Worm (Caenorhabditis elegans): ENCODE data around the gene sdz-19.

The sdz-19 gene

DNA sequence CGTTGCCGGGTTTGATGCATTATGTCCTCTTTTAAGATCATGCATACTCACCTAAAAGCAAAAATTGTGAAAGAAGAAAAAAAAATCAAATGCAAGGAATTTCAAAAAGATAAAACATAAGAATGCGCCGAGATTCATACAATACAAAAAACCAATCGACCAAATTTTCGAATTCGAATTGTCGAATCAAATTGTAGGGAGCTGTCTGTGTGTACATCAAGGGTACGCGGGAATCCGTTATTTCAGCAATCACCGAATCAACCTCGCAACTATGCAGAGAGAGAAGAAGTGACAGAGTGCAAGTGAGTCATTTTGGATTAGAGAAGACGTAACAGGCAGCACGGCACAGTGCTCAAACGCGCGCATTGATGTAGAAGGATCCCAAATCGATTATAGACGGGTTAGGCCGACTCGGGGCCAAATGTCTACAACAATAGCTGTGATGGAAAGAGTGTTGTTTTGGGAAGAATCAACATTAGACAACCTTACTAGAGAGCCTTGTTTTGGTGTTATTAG lies at the start of gene sdz-19:
Gene sdz-19, minus strand, starts transcription at position 51 of the 516 bp plus-strand sequence.
- TF ChIP-seq elt-1 (tag; optimal IDR thresholded peaks at IDR 0.05) (no peak), egl-5 (tag; optimal IDR thresholded peaks at IDR 0.05) (no peak), lsy-12 (tag; optimal IDR thresholded peaks at IDR 0.05) (peak; percentile 19)

DNA sequence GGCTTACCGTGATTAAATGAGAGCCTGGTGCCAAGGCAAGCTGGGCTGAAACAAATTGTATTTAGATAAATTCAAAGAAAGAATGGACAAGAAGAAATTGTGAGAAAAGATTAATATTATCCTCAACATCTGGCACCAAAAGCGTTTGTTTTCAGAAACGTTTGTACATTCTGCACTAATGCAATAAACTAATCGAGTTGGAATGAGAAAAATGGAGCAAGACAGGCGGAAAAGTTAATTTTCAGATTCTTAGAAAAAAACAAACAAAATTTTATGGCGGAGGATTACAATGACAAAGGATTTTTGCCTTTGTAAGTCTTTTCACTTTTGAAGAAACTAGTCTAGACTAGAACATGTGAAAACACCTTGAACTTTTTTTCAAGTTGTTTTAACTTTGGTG lies 48.5 kb upstream of the sdz-19 start, which contains the start of gene npr-4:
Gene npr-4, minus strand, starts transcription at position 52 of the 400 bp plus-strand sequence.
- TF ChIP-seq ztf-11 (tag; optimal IDR thresholded peaks at IDR 0.05) (no peak), unc-39 (tag; optimal IDR thresholded peaks at IDR 0.05) (no peak), skn-1 (tag; optimal IDR thresholded peaks at IDR 0.05) (no peak), ZK546.5 (tag; optimal IDR thresholded peaks at IDR 0.05) (no peak), nhr-28 (tag; optimal IDR thresholded peaks at IDR 0.05) (no peak), fkh-10 (GFP tag; optimal IDR thresholded peaks at IDR 0.05) (no peak), pha-4 (tag; optimal IDR thresholded peaks at IDR 0.05) (no peak), nhr-77 (tag; optimal IDR thresholded peaks at IDR 0.05) (no peak), nhr-11 (tag; optimal IDR thresholded peaks at IDR 0.05) (no peak), lin-39 (tag; optimal IDR thresholded peaks at IDR 0.05) (no peak), sea-2 (GFP tag; optimal IDR thresholded peaks at IDR 0.05) (no peak), nhr-237 (tag; optimal IDR thresholded peaks at IDR 0.05) (no peak), hmg-11 (tag; optimal IDR thresholded peaks at IDR 0.05) (no peak), ceh-82 (tag; optimal IDR thresholded peaks at IDR 0.05) (no peak), zag-1 (tag; optimal IDR thresholded peaks at IDR 0.05) (no peak)

DNA sequence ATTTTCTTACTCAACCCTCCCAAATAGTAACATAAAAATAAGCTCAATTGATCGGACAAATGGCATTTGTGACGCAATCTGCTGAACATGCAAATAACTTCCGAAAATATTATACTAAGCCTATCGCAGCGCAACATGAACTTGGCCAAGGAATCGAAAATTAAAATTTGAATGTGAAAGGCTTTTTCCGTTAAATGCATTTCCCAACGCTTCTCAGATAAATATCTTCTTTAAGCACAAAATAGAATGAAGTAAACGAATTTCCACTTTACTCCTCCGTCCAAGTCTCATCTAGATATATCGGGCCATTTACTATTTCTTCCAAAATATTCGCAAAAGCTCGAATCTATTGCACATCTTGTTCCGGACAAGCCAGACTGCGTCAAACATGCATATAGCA lies 45.9 kb upstream of the sdz-19 start:
- TF ChIP-seq mdl-1 (tag; optimal IDR thresholded peaks at IDR 0.05) (no peak), fkh-10 (GFP tag; optimal IDR thresholded peaks at IDR 0.05) (peak; percentile 59)

DNA sequence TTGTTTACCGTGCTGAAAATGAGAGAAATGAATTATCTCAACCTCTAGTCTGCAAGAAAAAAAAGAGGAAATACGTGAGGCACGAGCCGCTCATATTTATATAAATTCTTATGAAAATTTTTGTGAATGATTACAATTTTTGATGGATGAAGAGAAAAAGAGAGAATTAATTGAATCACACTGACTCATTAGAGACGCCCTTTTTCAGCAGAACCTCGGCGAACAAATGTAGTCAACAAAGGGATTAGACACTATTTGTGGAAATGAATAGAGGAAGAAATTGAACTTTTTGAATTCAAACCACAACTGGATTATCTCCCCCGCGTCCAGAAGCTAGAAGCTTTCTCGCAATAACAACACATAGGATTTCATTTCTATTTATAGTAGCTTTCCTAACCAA lies 43.7 kb upstream of the sdz-19 start:
- TF ChIP-seq nhr-76 (tag; optimal IDR thresholded peaks at IDR 0.05) = no peak
- no peak for TF ChIP-seq mml-1 (tag; optimal IDR thresholded peaks at IDR 0.05)

DNA sequence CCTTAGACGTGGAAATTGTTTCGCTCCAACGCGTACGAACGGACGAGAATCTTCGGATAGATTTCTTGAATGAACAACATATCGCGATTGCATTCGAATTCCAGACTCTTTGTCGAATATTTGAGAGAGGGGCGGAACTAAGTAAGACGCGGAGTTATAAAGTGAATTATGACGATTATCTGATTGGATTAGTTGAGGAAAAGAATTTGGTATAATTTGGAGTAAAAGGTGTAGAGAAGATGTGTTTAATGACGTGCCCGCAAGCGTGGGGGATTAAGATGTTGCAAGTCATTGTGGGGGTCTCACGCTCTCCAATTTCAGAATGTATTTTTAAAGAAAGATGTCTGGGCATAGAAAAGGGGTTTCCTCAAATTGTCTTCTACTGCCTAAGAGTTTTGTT lies 42.0 kb upstream of the sdz-19 start:
- TF ChIP-seq ceh-28 (tag; optimal IDR thresholded peaks at IDR 0.05) = no peak
- no peak for TF ChIP-seq eor-1 (tag; optimal IDR thresholded peaks at IDR 0.05)
- no peak for TF ChIP-seq lsy-12 (tag; optimal IDR thresholded peaks at IDR 0.05)
- no peak for TF ChIP-seq R02D3.7 (tag; optimal IDR thresholded peaks at IDR 0.05)
- no peak for TF ChIP-seq skn-1 (tag; optimal IDR thresholded peaks at IDR 0.05)
- no peak for TF ChIP-seq egl-5 (tag; optimal IDR thresholded peaks at IDR 0.05)
- no peak for TF ChIP-seq nhr-12 (tag; optimal IDR thresholded peaks at IDR 0.05)
- no peak for TF ChIP-seq nhr-23 (tag; optimal IDR thresholded peaks at IDR 0.05)
- TF ChIP-seq unc-39 (tag; optimal IDR thresholded peaks at IDR 0.05) = no peak
- no peak for TF ChIP-seq sea-2 (GFP tag; optimal IDR thresholded peaks at IDR 0.05)
- no peak for TF ChIP-seq mml-1 (tag; optimal IDR thresholded peaks at IDR 0.05)
- TF ChIP-seq nhr-28 (tag; optimal IDR thresholded peaks at IDR 0.05) = no peak
- no peak for TF ChIP-seq nhr-76 (tag; optimal IDR thresholded peaks at IDR 0.05)
- TF ChIP-seq fkh-10 (GFP tag; optimal IDR thresholded peaks at IDR 0.05) = no peak

DNA sequence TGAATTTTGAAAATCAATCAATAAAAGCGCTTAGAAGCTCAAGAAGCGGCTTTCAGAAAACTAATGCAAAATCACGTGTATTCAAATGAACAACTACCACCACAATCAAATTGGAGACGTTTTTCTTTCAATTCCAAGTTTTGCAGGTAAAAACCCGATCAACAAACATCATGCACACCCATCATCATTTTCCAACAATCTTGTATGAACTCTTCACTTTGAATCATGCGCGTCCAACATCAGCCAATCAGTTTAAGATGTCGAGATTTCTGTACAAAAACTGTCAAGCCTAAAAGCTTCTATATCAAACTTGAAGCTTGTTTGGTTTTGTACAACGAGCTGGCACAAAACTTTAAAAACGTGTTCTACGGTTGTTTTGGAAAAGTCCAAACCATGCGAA lies 35.7 kb upstream of the sdz-19 start:
- TF ChIP-seq mml-1 (tag; optimal IDR thresholded peaks at IDR 0.05) (no peak), ceh-9 (tag; optimal IDR thresholded peaks at IDR 0.05) (no peak), elt-1 (tag; optimal IDR thresholded peaks at IDR 0.05) (no peak), nhr-23 (tag; optimal IDR thresholded peaks at IDR 0.05) (no peak), fkh-2 (tag; optimal IDR thresholded peaks at IDR 0.05) (no peak)

DNA sequence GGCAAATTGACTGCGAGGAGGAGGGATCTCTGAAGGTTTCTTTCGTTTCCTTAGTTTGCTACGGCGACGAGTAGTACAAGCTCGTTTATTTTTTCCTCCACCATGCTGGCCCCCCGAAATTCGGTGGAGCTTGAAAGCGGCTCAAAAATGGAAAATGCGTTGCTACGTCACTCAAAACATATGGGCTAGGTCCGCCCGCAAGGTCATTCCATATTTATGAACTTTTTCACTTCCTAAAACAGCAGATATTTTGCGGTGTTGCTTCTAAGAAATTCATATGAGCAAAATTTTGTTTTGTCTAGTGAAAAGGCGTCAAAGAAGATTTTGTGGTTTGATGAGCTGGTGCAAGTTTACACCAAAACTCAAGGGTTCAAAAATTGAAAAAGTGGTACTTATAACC lies 31.3 kb upstream of the sdz-19 start:
- TF ChIP-seq lin-39 (tag; optimal IDR thresholded peaks at IDR 0.05) = no peak
- no peak for TF ChIP-seq ztf-11 (tag; optimal IDR thresholded peaks at IDR 0.05)
- no peak for TF ChIP-seq nfya-1 (tag; optimal IDR thresholded peaks at IDR 0.05; ENCODE audit: insufficient read depth)
- TF ChIP-seq nhr-43 (tag; optimal IDR thresholded peaks at IDR 0.05; ENCODE audit: poor library complexity, severe bottlenecking) = no peak
- no peak for TF ChIP-seq unc-39 (tag; optimal IDR thresholded peaks at IDR 0.05)
- no peak for TF ChIP-seq R02D3.7 (tag; optimal IDR thresholded peaks at IDR 0.05)
- no peak for TF ChIP-seq fkh-10 (GFP tag; optimal IDR thresholded peaks at IDR 0.05)
- no peak for TF ChIP-seq ama-1 (optimal IDR thresholded peaks at IDR 0.05)
- no peak for TF ChIP-seq snpc-4 (tag; optimal IDR thresholded peaks at IDR 0.05)
- no peak for TF ChIP-seq unc-62 (GFP tag; optimal IDR thresholded peaks at IDR 0.05)
- no peak for TF ChIP-seq nhr-67 (tag; optimal IDR thresholded peaks at IDR 0.05)
- no peak for TF ChIP-seq nhr-28 (tag; optimal IDR thresholded peaks at IDR 0.05)
- no peak for TF ChIP-seq tbx-2 (tag; optimal IDR thresholded peaks at IDR 0.05)
- no peak for TF ChIP-seq mdl-1 (tag; optimal IDR thresholded peaks at IDR 0.05)
- no peak for TF ChIP-seq ztf-4 (tag; optimal IDR thresholded peaks at IDR 0.05)
- no peak for TF ChIP-seq elt-2 (tag; optimal IDR thresholded peaks at IDR 0.05)
- no peak for TF ChIP-seq eor-1 (tag; optimal IDR thresholded peaks at IDR 0.05)

Measured in whole organism, L3 larva.